Worm (Caenorhabditis elegans): Measurements from ENCODE around the gene tsp-21.
A peak's percentile ranks its signal among the peaks of the same experiment; 100 is the strongest.

Gene tsp-21

ce11 chrX:9899426-9900131 is 32.6 kb upstream of the tsp-21 start, which contains the start of gene phf-34:
phf-34 (minus strand) TSS chrX:9899476.
- TF ChIP-seq ama-1 (optimal IDR thresholded peaks at IDR 0.05) = no peak
- no peak for TF ChIP-seq ama-1 (GFP tag; optimal IDR thresholded peaks at IDR 0.05)
- peak; percentile 32 for TF ChIP-seq ZK185.1 (tag; optimal IDR thresholded peaks at IDR 0.05; ENCODE audit: poor library complexity, severe bottlenecking)
- TF ChIP-seq zim-3 (tag; optimal IDR thresholded peaks at IDR 0.05) = no peak
- no peak for TF ChIP-seq pbrm-1 (GFP tag; IDR thresholded peaks at IDR 0.05)
- no peak for TF ChIP-seq akir-1 (GFP tag; optimal IDR thresholded peaks at IDR 0.05)
- TF ChIP-seq T07F8.4 (tag; optimal IDR thresholded peaks at IDR 0.05) = no peak
- no peak for TF ChIP-seq nfya-1 (tag; optimal IDR thresholded peaks at IDR 0.05; ENCODE audit: borderline replicate concordance, insufficient read depth)
- TF ChIP-seq lin-40 (tag; optimal IDR thresholded peaks at IDR 0.05) = peak; percentile 24
- no peak for TF ChIP-seq lin-35 (GFP tag; optimal IDR thresholded peaks at IDR 0.05)
- no peak for TF ChIP-seq ztf-26 (tag; optimal IDR thresholded peaks at IDR 0.05)
- 0 out of 2 replicates have a peak, but pooled peaks have one; percentile 22 for TF ChIP-seq egl-18 (GFP tag; IDR thresholded peaks at IDR 0.05)
- TF ChIP-seq mel-28 (tag; optimal IDR thresholded peaks at IDR 0.05; ENCODE audit: borderline replicate concordance) = no peak
- no peak for TF ChIP-seq dpl-1 (GFP tag; optimal IDR thresholded peaks at IDR 0.05)
- 0 out of 2 replicates have a peak, but pooled peaks have one; percentile 6 for TF ChIP-seq hsf-1 (GFP tag; IDR thresholded peaks at IDR 0.05)
- TF ChIP-seq F33H1.4 (GFP tag; IDR thresholded peaks at IDR 0.05) = no peak

ce11 chrX:9905840-9906239 is 26.3 kb upstream of the tsp-21 start, which contains the start of gene F21G4.5:
F21G4.5 (plus strand) TSS chrX:9906140.
- TF ChIP-seq unc-62 (GFP tag; optimal IDR thresholded peaks at IDR 0.05) (no peak), bed-2 (GFP tag; IDR thresholded peaks at IDR 0.05) (no peak), unc-130 (GFP tag; optimal IDR thresholded peaks at IDR 0.05) (no peak), lin-40 (tag; optimal IDR thresholded peaks at IDR 0.05) (no peak), F39B2.1 (GFP tag; IDR thresholded peaks at IDR 0.05) (no peak), athp-1 (tag; optimal IDR thresholded peaks at IDR 0.05) (no peak), cebp-1 (GFP tag; IDR thresholded peaks at IDR 0.05) (no peak), cebp-1 (tag; optimal IDR thresholded peaks at IDR 0.05) (no peak), repo-1 (tag; optimal IDR thresholded peaks at IDR 0.05) (no peak), C06A6.2 (GFP tag; conservative IDR thresholded peaks at IDR 0.05) (no peak), madf-8 (GFP tag; conservative IDR thresholded peaks at IDR 0.05) (no peak)

ce11 chrX:9917362-9917761 is 14.8 kb upstream of the tsp-21 start, which contains the start of gene F21G4.6:
F21G4.6 (minus strand) TSS chrX:9917448.
- no peak for TF ChIP-seq lin-26 (GFP tag; IDR thresholded peaks at IDR 0.05)
- peak in 1 of 2 experiments; percentile 4 for TF ChIP-seq let-607 (tag; optimal IDR thresholded peaks at IDR 0.05)
- TF ChIP-seq tbp1 (GFP tag; optimal IDR thresholded peaks at IDR 0.05) = no peak

DNA sequence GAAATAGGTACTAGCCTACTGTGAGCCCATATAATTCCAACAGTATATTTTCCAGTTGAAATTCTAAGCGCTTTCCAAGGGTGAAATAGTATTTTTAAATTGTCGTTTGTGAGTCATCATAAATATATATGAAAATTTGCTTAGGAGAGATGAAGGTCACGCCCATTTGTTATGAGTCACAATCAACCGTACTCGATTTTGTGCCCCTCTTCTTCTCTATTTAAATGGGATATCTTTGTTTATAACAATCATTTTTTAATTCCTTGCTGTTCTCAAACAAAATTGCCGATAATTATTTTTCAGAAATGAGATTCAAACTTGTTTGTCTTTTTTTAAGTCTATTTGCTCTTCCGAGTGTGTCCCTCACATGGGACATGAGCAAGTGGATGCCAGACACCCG is 13.2 kb upstream of the tsp-21 start, which contains the start of gene folr-1:
Gene folr-1, plus strand, starts transcription at position 301 of the 400 bp plus-strand sequence.
- TF ChIP-seq zim-3 (tag; optimal IDR thresholded peaks at IDR 0.05) (no peak), tbx-9 (tag; optimal IDR thresholded peaks at IDR 0.05; ENCODE audit: borderline replicate concordance) (no peak), ztf-6 (GFP tag; IDR thresholded peaks at IDR 0.05) (no peak), chd-7 (tag; optimal IDR thresholded peaks at IDR 0.05) (no peak), Y95B8A.8 (GFP tag; IDR thresholded peaks at IDR 0.05) (no peak), lag-1 (GFP tag; IDR thresholded peaks at IDR 0.05) (no peak), bed-2 (GFP tag; IDR thresholded peaks at IDR 0.05) (no peak), sptf-2 (GFP tag; optimal IDR thresholded peaks at IDR 0.05) (no peak), snpc-1.3 (tag; optimal IDR thresholded peaks at IDR 0.05; ENCODE audit: insufficient read depth) (no peak), mxl-1 (tag; optimal IDR thresholded peaks at IDR 0.05) (no peak), pha-4 (tag; optimal IDR thresholded peaks at IDR 0.05) (no peak), K11D2.4 (GFP tag; IDR thresholded peaks at IDR 0.05) (no peak), lin-40 (tag; optimal IDR thresholded peaks at IDR 0.05) (no peak), D2030.7 (GFP tag; IDR thresholded peaks at IDR 0.05) (no peak), him-1 (tag; optimal IDR thresholded peaks at IDR 0.05) (no peak), F37B4.10 (GFP tag; IDR thresholded peaks at IDR 0.05) (no peak)

Measured in whole organism, young adult.